ENCODE assay signal across 1 worm cellular context in genomic region chrX:3155111-3155843, ce11.
TF ChIP-seq lines count a peak whose summit lies in the region.

No protein-coding gene starts in this region.

TF ChIP-seq in whole organism, L4 larva, 104 proteins besides CTCF, POLR2A, EP300 and RAD21 (continued from another document):
- TF ChIP-seq nhr-28 (tag; optimal IDR thresholded peaks at IDR 0.05; lab: Kevin White, UChicago) (peak; percentile 44), mxl-3 (GFP tag; optimal IDR thresholded peaks at IDR 0.05; lab: Kevin White, UChicago) (no peak), pha-4 (GFP tag; IDR thresholded peaks at IDR 0.05; lab: Robert Waterston, UW) (no peak), pha-4 (tag; optimal IDR thresholded peaks at IDR 0.05; lab: Kevin White, UChicago) (no peak)
